Worm (Caenorhabditis elegans) whole organism, L4/young adult: ENCODE measurements around the gene srd-29.

ENCODE experiments used
- dao-5 ChIP-seq: sonication (generic microtip); optimal IDR thresholded peaks from 2 replicates; lab custom pipeline; 2016; ENCODE audit warnings: missing genotype, missing genetic modification characterization, moderate library complexity, missing compliant biosample characterization
- him-1 ChIP-seq: sonication (generic microtip); optimal IDR thresholded peaks from 2 replicates; lab custom pipeline; 2016; ENCODE audit warnings: missing genotype, missing genetic modification reagents, missing genetic modification characterization, missing compliant biosample characterization

DNA sequence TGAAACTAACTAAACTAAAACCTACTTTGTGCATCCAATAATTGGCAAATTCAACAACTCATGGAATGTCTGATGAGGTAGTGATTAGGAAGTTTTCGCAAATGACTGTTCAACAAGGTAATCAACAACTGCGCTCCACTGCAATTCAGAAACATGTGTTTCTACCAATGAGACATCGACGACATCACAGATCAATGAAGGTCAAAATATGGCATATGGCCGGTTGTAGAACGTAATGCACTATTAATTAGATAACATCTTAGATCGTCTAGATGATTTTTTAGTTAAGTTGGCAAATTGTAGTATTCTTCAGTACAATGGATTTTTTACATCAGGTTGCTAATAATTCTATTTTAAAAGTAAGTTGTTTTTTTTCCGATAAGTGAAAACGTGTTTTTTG is 50.6 kb downstream of the srd-29 start, which contains the start of the genes nhr-94 and nhr-152:
- TF ChIP-seq him-1 (tag; lab: Kevin White, UChicago) (no peak), dao-5 (tag; lab: Kevin White, UChicago) (no peak)
